Worm (Caenorhabditis elegans) whole organism, L4 larva: ENCODE data around the gene C35A5.4.

Experiments used
- T26A8.4 ChIP-seq: fragments of 200-800 bp; sonication (Bioruptor generic); IDR thresholded peaks from 2 replicates; pipeline ENCODE4 v1.3.6; 2022; ENCODE audit warnings: missing genetic modification characterization, missing compliant biosample characterization
- daf-12 ChIP-seq: fragments of 150-350 bp; optimal IDR thresholded peaks from 2 replicates; lab custom pipeline; 2014; ENCODE audit warnings: missing biosample characterization, missing genetic modification reagents, missing genetic modification characterization
- lin-39 ChIP-seq: fragments of 150-350 bp; optimal IDR thresholded peaks from 2 replicates; lab custom pipeline; 2014; ENCODE audit warnings: missing biosample characterization, missing genetic modification reagents, missing genetic modification characterization
- lir-3 ChIP-seq: sonication (generic microtip); optimal IDR thresholded peaks from 2 replicates; lab custom pipeline; 2016; ENCODE audit warnings: mild to moderate bottlenecking, missing genetic modification characterization, missing compliant biosample characterization
- mep-1 ChIP-seq: fragments of 150-350 bp; sonication (generic microtip); optimal IDR thresholded peaks from 3 replicates; lab custom pipeline; 2014; ENCODE audit warnings: missing biosample characterization, missing genetic modification characterization
- nhr-6 ChIP-seq: fragments of 150-350 bp; optimal IDR thresholded peaks from 2 replicates; lab custom pipeline; 2014; ENCODE audit warnings: missing biosample characterization, missing genetic modification characterization
- pha-4 ChIP-seq, 2 experiments: fragments of 150-350 bp in 1 of 2; fragments of 200-800 bp in 1 of 2; sonication (Bioruptor generic) in 1 of 2; IDR thresholded peaks in 1 of 2; optimal IDR thresholded peaks in 1 of 2; 2 replicates each; pipeline versions ENCODE4 v1.3.6 to Lab custom; 2014 to 2022; ENCODE audit warnings: missing genetic modification characterization in 2 of 2, missing genetic modification reagents in 2 of 2, missing biosample characterization in 1 of 2, missing compliant biosample characterization in 1 of 2
- ztf-7 ChIP-seq: fragments of 150-350 bp; optimal IDR thresholded peaks from 2 replicates; lab custom pipeline; 2014; ENCODE audit warnings: missing biosample characterization, missing genetic modification characterization

- no peak for TF ChIP-seq mep-1
- TF ChIP-seq pha-4 (GFP tag; IDR thresholded peaks at IDR 0.05; lab: Robert Waterston, UW), result no peak
- TF ChIP-seq pha-4 (tag; optimal IDR thresholded peaks at IDR 0.05; lab: Kevin White, UChicago), result no peak
- TF ChIP-seq daf-12 (tag; lab: Kevin White, UChicago), result no peak
- no peak for TF ChIP-seq nhr-6 (tag; lab: Kevin White, UChicago)
- no peak for TF ChIP-seq lin-39 (tag; lab: Kevin White, UChicago)
- TF ChIP-seq T26A8.4 (GFP tag; lab: Robert Waterston, UW), result no peak
- no peak for TF ChIP-seq ztf-7
- no peak for TF ChIP-seq lir-3
These were observed 7.1 kb downstream of the C35A5.4 start, which contains the start of gene C35A5.10 for ce11 chrV:10503893-10504292.
